Fruit fly (Drosophila melanogaster) whole organism, adult: ENCODE measurements around the gene CG31301.

Experiments
- CG11617 ChIP-seq: fragments of 200-800 bp; sonication (Bioruptor generic); optimal IDR thresholded peaks from 2 replicates; lab custom pipeline; 2017; ENCODE audit warnings: mild to moderate bottlenecking, missing biosample characterization, missing genetic modification reagents, missing genetic modification characterization
- CG12768 ChIP-seq: fragments of 200-800 bp; sonication (Bioruptor generic); optimal IDR thresholded peaks from 2 replicates; lab custom pipeline; 2017; ENCODE audit warnings: missing biosample characterization, missing genetic modification characterization, mild to moderate bottlenecking, moderate library complexity, missing genetic modification reagents
- CG14711 ChIP-seq: fragments of 200-800 bp; sonication (Bioruptor generic); optimal IDR thresholded peaks from 2 replicates; lab custom pipeline; 2018; ENCODE audit warnings: missing biosample characterization, mild to moderate bottlenecking, missing genetic modification characterization, moderate library complexity
- CG33017 ChIP-seq: fragments of 200-800 bp; sonication (Bioruptor generic); optimal IDR thresholded peaks from 2 replicates; lab custom pipeline; 2018; ENCODE audit warnings: missing biosample characterization, mild to moderate bottlenecking, missing genetic modification characterization, moderate library complexity
- Clk ChIP-seq: fragments of 200-800 bp; sonication (Bioruptor generic); optimal IDR thresholded peaks from 2 replicates; lab custom pipeline; 2017; ENCODE audit warnings: missing biosample characterization, missing genetic modification characterization
- Crg-1 ChIP-seq: fragments of 200-800 bp; sonication (Bioruptor generic); optimal IDR thresholded peaks from 2 replicates; lab custom pipeline; 2016; ENCODE audit warnings: missing biosample characterization, missing genetic modification characterization
- Mnt ChIP-seq: fragments of 200-800 bp; sonication (Bioruptor generic); optimal IDR thresholded peaks from 2 replicates; lab custom pipeline; 2016; ENCODE audit warnings: missing biosample characterization, mild to moderate bottlenecking, missing genetic modification characterization
- cic ChIP-seq: fragments of 200-800 bp; sonication (Bioruptor generic); optimal IDR thresholded peaks from 2 replicates; lab custom pipeline; 2017; ENCODE audit warnings: missing biosample characterization, mild to moderate bottlenecking, missing genetic modification characterization, moderate library complexity
- kay ChIP-seq: fragments of 200-800 bp; sonication (Bioruptor generic); peaks from one replicate; lab custom pipeline; 2016; ENCODE audit warnings: missing biosample characterization, missing genetic modification characterization, borderline replicate concordance

DNA sequence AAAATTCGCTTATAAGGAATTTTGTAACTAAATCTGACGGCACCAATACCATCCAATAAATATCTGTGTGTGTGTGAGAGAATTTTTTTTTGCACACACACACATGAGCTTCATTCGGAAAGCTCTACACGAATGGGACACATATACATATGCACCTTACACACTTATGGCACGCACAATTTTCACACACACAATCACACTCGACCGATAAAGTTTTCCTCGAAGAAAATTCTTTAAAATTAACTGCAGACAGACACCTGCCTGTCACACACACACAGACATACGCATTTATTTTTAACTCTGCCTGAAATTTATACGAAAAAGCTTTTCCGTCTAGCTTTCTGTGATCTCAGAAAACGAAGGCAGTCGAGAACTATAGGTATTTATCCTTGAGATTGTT, 35.3 kb upstream of the CG31301 start:
- no peak for TF ChIP-seq kay
- no peak for TF ChIP-seq CG12768 (GFP tag; lab: Kevin White, UChicago)
- no peak for TF ChIP-seq CG14711 (tag; lab: Kevin White, UChicago)
- no peak for TF ChIP-seq cic (GFP tag; lab: Kevin White, UChicago)
- no peak for TF ChIP-seq Crg-1 (GFP tag; lab: Kevin White, UChicago)
- no peak for TF ChIP-seq CG33017 (tag; lab: Kevin White, UChicago)
- TF ChIP-seq Clk (GFP tag; lab: Kevin White, UChicago) = no peak
- no peak for TF ChIP-seq CG11617
- no peak for TF ChIP-seq Mnt (GFP tag; lab: Kevin White, UChicago)
